Worm (Caenorhabditis elegans): ENCODE data around the gene ndub-11.

The ndub-11 gene

DNA sequence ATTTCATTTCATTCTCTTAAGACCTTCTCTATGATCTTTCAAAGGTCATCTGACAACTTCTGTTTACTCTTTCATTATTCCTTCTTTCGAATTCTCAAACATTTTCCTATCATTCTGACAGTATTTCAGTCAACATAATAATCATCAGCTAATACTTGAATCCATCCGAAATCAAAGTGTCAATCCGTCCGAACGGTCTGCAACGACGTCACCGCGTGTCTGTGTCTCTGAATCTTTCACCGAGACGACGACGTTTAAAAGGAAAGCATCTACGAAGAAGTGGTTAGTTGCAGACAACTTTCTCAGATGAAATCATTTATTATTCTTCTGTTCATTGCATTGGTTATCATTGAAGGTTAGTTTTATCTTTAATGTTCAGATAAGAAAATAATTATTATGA is 27.8 kb downstream of the ndub-11 start, which contains the start of gene Y42H9AR.5 (continued):
- TF ChIP-seq ztf-28 (GFP tag; IDR thresholded peaks at IDR 0.05) = no peak

DNA sequence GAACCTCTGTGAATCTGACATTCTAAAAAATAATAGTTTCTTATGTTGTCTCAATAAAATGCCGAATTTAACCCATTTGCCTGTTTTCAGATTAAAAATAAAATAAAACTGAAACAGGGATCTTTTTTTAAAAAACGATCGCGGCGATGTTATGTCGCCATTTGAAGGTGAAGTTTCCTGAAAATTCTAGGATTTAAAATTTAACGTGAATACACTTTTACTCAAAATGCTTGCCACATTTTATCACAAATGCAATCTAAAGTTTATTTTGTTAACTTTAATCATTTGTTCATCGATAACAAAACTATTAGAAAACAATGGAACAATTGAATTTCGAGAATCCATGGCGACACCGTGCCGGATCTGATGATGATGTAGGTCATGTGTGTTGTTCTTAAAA is 30.4 kb downstream of the ndub-11 start, which contains the start of gene Y42H9AR.2:
Y42H9AR.2 (plus strand) TSS at position 301 of the 400 bp plus-strand sequence.
- TF ChIP-seq ZK185.1 (tag; optimal IDR thresholded peaks at IDR 0.05; ENCODE audit: poor library complexity, severe bottlenecking) (no peak), F52B5.7 (tag; optimal IDR thresholded peaks at IDR 0.05) (no peak), C06A6.2 (GFP tag; conservative IDR thresholded peaks at IDR 0.05) (no peak), die-1 (tag; optimal IDR thresholded peaks at IDR 0.05) (no peak), aptf-2 (GFP tag; conservative IDR thresholded peaks at IDR 0.05) (no peak), madf-6 (GFP tag; IDR thresholded peaks at IDR 0.05) (no peak), B0336.3 (GFP tag; IDR thresholded peaks at IDR 0.05) (no peak), madf-3 (GFP tag; IDR thresholded peaks at IDR 0.05) (no peak), F23B12.7 (tag; optimal IDR thresholded peaks at IDR 0.05; ENCODE audit: insufficient read depth) (no peak), F10E7.11 (tag; optimal IDR thresholded peaks at IDR 0.05) (no peak), C17E4.6 (GFP tag; IDR thresholded peaks at IDR 0.05) (no peak), B0019.2 (GFP tag; conservative IDR thresholded peaks at IDR 0.05) (no peak)

DNA sequence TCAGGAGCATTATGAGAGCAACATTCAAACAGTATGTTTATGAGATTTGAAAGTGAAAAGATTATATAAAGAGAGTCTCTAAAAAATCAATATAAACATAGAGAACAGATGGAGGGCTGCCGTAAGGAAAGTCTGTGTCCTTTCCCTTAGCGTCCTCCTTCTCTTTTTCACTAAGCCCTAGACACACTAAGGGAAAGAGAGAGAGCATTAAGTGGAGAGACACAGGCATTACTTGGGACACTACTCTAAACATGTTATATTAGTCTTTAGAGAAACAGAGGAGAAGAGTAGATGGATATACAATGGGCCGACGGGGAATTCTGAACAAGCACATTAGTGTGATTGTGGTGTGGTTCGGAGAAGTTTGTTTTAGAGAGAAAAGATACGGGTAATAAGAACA is 33.7 kb downstream of the ndub-11 start:
- no peak for TF ChIP-seq K11D2.4 (GFP tag; IDR thresholded peaks at IDR 0.05)
- no peak for TF ChIP-seq nfya-1 (tag; optimal IDR thresholded peaks at IDR 0.05; ENCODE audit: borderline replicate concordance, insufficient read depth)
- no peak for TF ChIP-seq let-526 (GFP tag; IDR thresholded peaks at IDR 0.05)
- no peak for TF ChIP-seq hsf-1 (GFP tag; IDR thresholded peaks at IDR 0.05)
- TF ChIP-seq Y79H2A.3 (GFP tag; conservative IDR thresholded peaks at IDR 0.05) = no peak
- TF ChIP-seq nfyb-1 (GFP tag; IDR thresholded peaks at IDR 0.05) = no peak
- TF ChIP-seq die-1 (tag; optimal IDR thresholded peaks at IDR 0.05) = no peak
- no peak for TF ChIP-seq F55B11.4 (tag; optimal IDR thresholded peaks at IDR 0.05; ENCODE audit: borderline replicate concordance, insufficient read depth)
- no peak for TF ChIP-seq mel-28 (tag; optimal IDR thresholded peaks at IDR 0.05; ENCODE audit: borderline replicate concordance)
- no peak for TF ChIP-seq gei-17 (GFP tag; optimal IDR thresholded peaks at IDR 0.05)
- TF ChIP-seq ZK185.1 (tag; optimal IDR thresholded peaks at IDR 0.05; ENCODE audit: poor library complexity, severe bottlenecking) = no peak
- TF ChIP-seq lin-40 (tag; optimal IDR thresholded peaks at IDR 0.05) = no peak

DNA sequence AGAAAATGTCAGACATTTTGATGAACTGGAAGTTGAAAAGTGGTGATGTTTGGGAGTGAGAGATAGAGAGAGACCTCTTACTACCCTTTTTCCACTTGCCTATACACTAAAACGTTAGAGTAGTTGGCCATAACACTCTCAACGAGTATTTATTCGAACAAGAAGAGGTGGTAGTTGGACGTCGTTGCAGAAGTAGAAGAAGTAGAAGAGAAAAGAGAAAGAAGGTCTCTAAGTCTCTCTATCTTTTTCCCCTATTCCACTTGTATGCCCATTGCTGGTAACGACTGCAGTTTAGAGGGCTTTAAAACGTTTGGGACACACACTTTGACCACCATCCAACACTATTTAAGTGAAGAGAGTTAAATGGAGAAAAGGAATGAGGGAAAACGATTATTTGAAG is 38.5 kb downstream of the ndub-11 start:
- TF ChIP-seq egl-18 (GFP tag; IDR thresholded peaks at IDR 0.05) (no peak), ztf-22 (GFP tag; optimal IDR thresholded peaks at IDR 0.05) (no peak), B0035.1 (tag; optimal IDR thresholded peaks at IDR 0.05) (no peak), madf-10 (tag; optimal IDR thresholded peaks at IDR 0.05) (no peak), lin-54 (GFP tag; optimal IDR thresholded peaks at IDR 0.05) (no peak), zfh-2 (GFP tag; conservative IDR thresholded peaks at IDR 0.05) (no peak), T07F8.4 (tag; optimal IDR thresholded peaks at IDR 0.05) (no peak), hmg-1.2 (GFP tag; IDR thresholded peaks at IDR 0.05) (no peak), madf-3 (GFP tag; IDR thresholded peaks at IDR 0.05) (no peak), Y53G8AR.9 (GFP tag; conservative IDR thresholded peaks at IDR 0.05) (no peak), lsl-1 (GFP tag; optimal IDR thresholded peaks at IDR 0.05) (no peak), die-1 (tag; optimal IDR thresholded peaks at IDR 0.05) (no peak), ZK185.1 (tag; optimal IDR thresholded peaks at IDR 0.05; ENCODE audit: poor library complexity, severe bottlenecking) (no peak)
